Fruit fly (Drosophila melanogaster): Measurements from ENCODE around the gene CG33700.

CG33700 gene

DNA sequence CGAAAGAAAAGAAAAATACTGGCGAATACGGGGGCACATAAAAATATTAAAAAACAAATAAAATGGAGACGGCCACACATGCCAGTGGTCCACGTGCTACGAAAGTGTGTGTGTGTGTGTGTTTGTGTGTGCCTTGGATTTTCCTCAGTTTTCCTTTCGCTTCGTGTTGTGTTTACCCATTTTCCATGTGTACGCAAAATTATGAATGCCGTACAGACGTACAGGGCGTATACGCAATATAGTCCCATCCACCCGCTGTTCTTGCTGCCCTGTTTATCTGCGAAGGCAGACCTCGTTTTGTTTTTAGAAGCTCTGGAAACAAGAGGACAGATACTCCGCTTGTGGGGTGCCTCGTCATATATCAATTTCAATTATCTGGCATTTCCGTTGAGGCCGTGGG is 31.3 kb upstream of the CG33700 start:
- TF ChIP-seq CG3281 (GFP tag; optimal IDR thresholded peaks at IDR 0.05), result no peak
- TF ChIP-seq Lpt (GFP tag; optimal IDR thresholded peaks at IDR 0.05), result no peak
- TF ChIP-seq pzg (GFP tag; optimal IDR thresholded peaks at IDR 0.05), result no peak
- TF ChIP-seq Rfx (GFP tag; IDR thresholded peaks at IDR 0.05), result 0 out of 2 replicates have a peak, but pooled peaks have one; percentile 26
- TF ChIP-seq sqz (GFP tag; optimal IDR thresholded peaks at IDR 0.05), result no peak
- TF ChIP-seq Max (GFP tag; optimal IDR thresholded peaks at IDR 0.05), result no peak
- no peak for TF ChIP-seq CG34422 (GFP tag; IDR thresholded peaks at IDR 0.05)
- no peak for TF ChIP-seq tin (GFP tag; optimal IDR thresholded peaks at IDR 0.05)
- no peak for TF ChIP-seq CG6654 (GFP tag; optimal IDR thresholded peaks at IDR 0.05)
- no peak for TF ChIP-seq Deaf1 (tag; optimal IDR thresholded peaks at IDR 0.05)
- TF ChIP-seq pros (GFP tag; optimal IDR thresholded peaks at IDR 0.05), result no peak
- peak; percentile 76 for TF ChIP-seq Med (GFP tag)
- TF ChIP-seq Ssrp (tag; optimal IDR thresholded peaks at IDR 0.05), result no peak
- no peak for TF ChIP-seq gro (GFP tag; optimal IDR thresholded peaks at IDR 0.05)
- TF ChIP-seq CG18599 (GFP tag; optimal IDR thresholded peaks at IDR 0.05), result no peak
- TF ChIP-seq crc (GFP tag; optimal IDR thresholded peaks at IDR 0.05), result no peak
- TF ChIP-seq CG17359 (tag; optimal IDR thresholded peaks at IDR 0.05), result no peak
- TF ChIP-seq kay (GFP tag; optimal IDR thresholded peaks at IDR 0.05), result no peak
- no peak for TF ChIP-seq ind (GFP tag; optimal IDR thresholded peaks at IDR 0.05)
- TF ChIP-seq Drgx (GFP tag; IDR thresholded peaks at IDR 0.05), result no peak
- TF ChIP-seq CG9932 (GFP tag; IDR thresholded peaks at IDR 0.05), result no peak
- TF ChIP-seq nerfin-1 (tag; optimal IDR thresholded peaks at IDR 0.05), result no peak
- no peak for TF ChIP-seq CG6765 (GFP tag; optimal IDR thresholded peaks at IDR 0.05)
- no peak for TF ChIP-seq fru (optimal IDR thresholded peaks at IDR 0.05)
- TF ChIP-seq Meics (GFP tag; optimal IDR thresholded peaks at IDR 0.05), result no peak
- no peak for TF ChIP-seq Hr39 (optimal IDR thresholded peaks at IDR 0.05)
- TF ChIP-seq insv (GFP tag; optimal IDR thresholded peaks at IDR 0.05), result no peak
- 0 out of 2 replicates have a peak, but pooled peaks have one; percentile 16 for TF ChIP-seq NFAT (GFP tag; IDR thresholded peaks at IDR 0.05)
- TF ChIP-seq CG7372 (GFP tag; IDR thresholded peaks at IDR 0.05), result peak; percentile 30; the same call in 1 of the 2 replicates
- TF ChIP-seq CG18764 (GFP tag; optimal IDR thresholded peaks at IDR 0.05), result no peak
- no peak for TF ChIP-seq slbo (GFP tag; IDR thresholded peaks at IDR 0.05)
- TF ChIP-seq tgo (GFP tag; IDR thresholded peaks at IDR 0.05), result no peak
- no peak for TF ChIP-seq CG7786 (GFP tag; optimal IDR thresholded peaks at IDR 0.05)
- no peak for TF ChIP-seq sima (GFP tag; optimal IDR thresholded peaks at IDR 0.05)
- TF ChIP-seq da (GFP tag; optimal IDR thresholded peaks at IDR 0.05), result no peak
- TF ChIP-seq luna (GFP tag; optimal IDR thresholded peaks at IDR 0.05), result no peak
- no peak for TF ChIP-seq zfh2 (GFP tag; optimal IDR thresholded peaks at IDR 0.05)
- no peak for TF ChIP-seq ken (GFP tag; IDR thresholded peaks at IDR 0.05)
- TF ChIP-seq CG15479 (GFP tag; optimal IDR thresholded peaks at IDR 0.05), result no peak
- TF ChIP-seq CG4854 (GFP tag; optimal IDR thresholded peaks at IDR 0.05), result no peak
- TF ChIP-seq CG12769 (tag; optimal IDR thresholded peaks at IDR 0.05), result peak; percentile 84
- TF ChIP-seq tx (GFP tag; optimal IDR thresholded peaks at IDR 0.05), result no peak
- TF ChIP-seq slp2 (GFP tag; optimal IDR thresholded peaks at IDR 0.05), result no peak
- peak; percentile 61 for TF ChIP-seq sd (tag; optimal IDR thresholded peaks at IDR 0.05)
- TF ChIP-seq MBD-R2 (GFP tag; IDR thresholded peaks at IDR 0.05), result no peak
- no peak for TF ChIP-seq Antp (GFP tag; optimal IDR thresholded peaks at IDR 0.05)
- TF ChIP-seq abd-A (tag; optimal IDR thresholded peaks at IDR 0.05), result peak; percentile 20
- TF ChIP-seq Atf6 (GFP tag; IDR thresholded peaks at IDR 0.05), result no peak
- TF ChIP-seq gcm2 (GFP tag; optimal IDR thresholded peaks at IDR 0.05), result no peak
- TF ChIP-seq lov (optimal IDR thresholded peaks at IDR 0.05), result no peak
- no peak for TF ChIP-seq lov (GFP tag; IDR thresholded peaks at IDR 0.05)
- no peak for TF ChIP-seq ssp (GFP tag; IDR thresholded peaks at IDR 0.05)
- no peak for TF ChIP-seq Dip2 (GFP tag; IDR thresholded peaks at IDR 0.05)
- TF ChIP-seq CG13894 (tag; optimal IDR thresholded peaks at IDR 0.05), result peak; percentile 20

Data from whole organism, embryonic.